Worm (Caenorhabditis elegans) whole organism, L3 larva: ENCODE data around the gene vit-3.

Experiments
- R02D3.7 ChIP-seq: fragments of 150-350 bp; optimal IDR thresholded peaks from 2 replicates; lab custom pipeline; 2014; ENCODE audit warnings: missing biosample characterization, missing genetic modification characterization
- ZK546.5 ChIP-seq: sonication (generic microtip); optimal IDR thresholded peaks from 2 replicates; lab custom pipeline; 2017; ENCODE audit warnings: missing biosample characterization, missing genetic modification characterization
- aly-2 ChIP-seq: fragments of 150-350 bp; optimal IDR thresholded peaks from 2 replicates; lab custom pipeline; 2014; ENCODE audit warnings: missing biosample characterization, missing genetic modification characterization
- ama-1 ChIP-seq: fragments of 150-350 bp; optimal IDR thresholded peaks from 2 replicates; lab custom pipeline; 2018
- ceh-16 ChIP-seq: sonication (generic microtip); optimal IDR thresholded peaks from 2 replicates; lab custom pipeline; 2017; ENCODE audit warnings: missing biosample characterization, missing genetic modification characterization
- ceh-28 ChIP-seq: fragments of 150-350 bp; optimal IDR thresholded peaks from 2 replicates; lab custom pipeline; 2014; ENCODE audit warnings: missing biosample characterization, missing genetic modification reagents, missing genetic modification characterization
- ceh-82 ChIP-seq: fragments of 150-350 bp; optimal IDR thresholded peaks from 2 replicates; lab custom pipeline; 2014; ENCODE audit warnings: missing biosample characterization, missing genetic modification characterization
- ceh-9 ChIP-seq: sonication (generic microtip); optimal IDR thresholded peaks from 2 replicates; lab custom pipeline; 2018; ENCODE audit warnings: missing biosample characterization, missing genetic modification characterization
- daf-12 ChIP-seq: fragments of 150-350 bp; optimal IDR thresholded peaks from 2 replicates; lab custom pipeline; 2014; ENCODE audit warnings: missing biosample characterization, missing genetic modification reagents, missing genetic modification characterization
- egl-27 ChIP-seq: sonication (generic microtip); optimal IDR thresholded peaks from 4 replicates; lab custom pipeline; 2017; ENCODE audit warnings: missing biosample characterization, missing genetic modification reagents, missing genetic modification characterization
- egl-5 ChIP-seq: fragments of 150-350 bp; optimal IDR thresholded peaks from 2 replicates; lab custom pipeline; 2017; ENCODE audit warnings: missing biosample characterization, missing genetic modification reagents, missing genetic modification characterization, inconsistent platforms
- elt-1 ChIP-seq: fragments of 150-350 bp; optimal IDR thresholded peaks from 2 replicates; lab custom pipeline; 2014; ENCODE audit warnings: missing biosample characterization, missing genetic modification characterization
- elt-2 ChIP-seq: sonication (generic microtip); optimal IDR thresholded peaks from 2 replicates; lab custom pipeline; 2016; ENCODE audit warnings: missing genetic modification reagents, mild to moderate bottlenecking, missing genetic modification characterization, missing compliant biosample characterization
- elt-3 ChIP-seq, 3 experiments: fragments of 150-350 bp in 1 of 3; sonication (generic microtip) in 2 of 3; optimal IDR thresholded peaks; 2 replicates in 2 of 3; 4 replicates in 1 of 3; lab custom pipeline; 2014 to 2017; ENCODE audit warnings: missing biosample characterization in 3 of 3, missing genetic modification characterization in 3 of 3
- eor-1 ChIP-seq, 2 experiments: fragments of 150-350 bp; optimal IDR thresholded peaks; 2 replicates each; lab custom pipeline; 2014 to 2018; ENCODE audit warnings: missing biosample characterization in 2 of 2, missing genetic modification characterization in 2 of 2
- fkh-10 ChIP-seq: sonication (generic microtip); optimal IDR thresholded peaks from 2 replicates; lab custom pipeline; 2017; ENCODE audit warnings: missing biosample characterization, missing genetic modification reagents, missing genetic modification characterization
- fkh-2 ChIP-seq: fragments of 150-350 bp; optimal IDR thresholded peaks from 2 replicates; lab custom pipeline; 2014; ENCODE audit warnings: missing biosample characterization, missing genetic modification reagents, missing genetic modification characterization
- hmg-11 ChIP-seq: sonication (generic microtip); optimal IDR thresholded peaks from 2 replicates; lab custom pipeline; 2016; ENCODE audit warnings: missing genetic modification characterization, missing compliant biosample characterization
- jun-1 ChIP-seq: fragments of 150-350 bp; optimal IDR thresholded peaks from 2 replicates; lab custom pipeline; 2014; ENCODE audit warnings: missing biosample characterization, missing genetic modification reagents, missing genetic modification characterization
- lin-15B ChIP-seq: fragments of 150-350 bp; optimal IDR thresholded peaks from 2 replicates; lab custom pipeline; 2014; ENCODE audit warnings: missing biosample characterization, missing genetic modification characterization
- lin-39 ChIP-seq: fragments of 150-350 bp; optimal IDR thresholded peaks from 2 replicates; lab custom pipeline; 2018; ENCODE audit warnings: missing biosample characterization, missing genetic modification reagents, missing genetic modification characterization
- lsy-12 ChIP-seq: sonication (generic microtip); optimal IDR thresholded peaks from 2 replicates; lab custom pipeline; 2016; ENCODE audit warnings: mild to moderate bottlenecking, missing genetic modification characterization, missing compliant biosample characterization
- mdl-1 ChIP-seq: fragments of 150-350 bp; optimal IDR thresholded peaks from 2 replicates; lab custom pipeline; 2014; ENCODE audit warnings: missing biosample characterization, missing genetic modification characterization
- mml-1 ChIP-seq: fragments of 150-350 bp; sonication (generic microtip); optimal IDR thresholded peaks from 3 replicates; lab custom pipeline; 2014; ENCODE audit warnings: missing biosample characterization, missing genetic modification characterization
- nfya-1 ChIP-seq: sonication (generic microtip); optimal IDR thresholded peaks from 2 replicates; lab custom pipeline; 2017; ENCODE audit warnings: missing genetic modification characterization, mild to moderate bottlenecking, missing compliant biosample characterization, antibody characterized with exemption, moderate library complexity; ENCODE audit not compliant: insufficient read depth
- nhr-11 ChIP-seq: fragments of 150-350 bp; optimal IDR thresholded peaks from 2 replicates; lab custom pipeline; 2014; ENCODE audit warnings: missing biosample characterization, missing genetic modification characterization
- nhr-12 ChIP-seq: fragments of 150-350 bp; optimal IDR thresholded peaks from 2 replicates; lab custom pipeline; 2014; ENCODE audit warnings: missing biosample characterization, missing genetic modification characterization
- nhr-23 ChIP-seq: fragments of 150-350 bp; optimal IDR thresholded peaks from 2 replicates; lab custom pipeline; 2014; ENCODE audit warnings: missing biosample characterization, missing genetic modification reagents, missing genetic modification characterization
- nhr-237 ChIP-seq: fragments of 150-350 bp; optimal IDR thresholded peaks from 2 replicates; lab custom pipeline; 2014; ENCODE audit warnings: missing biosample characterization, missing genetic modification characterization
- nhr-25 ChIP-seq: sonication (generic microtip); optimal IDR thresholded peaks from 2 replicates; lab custom pipeline; 2017; ENCODE audit warnings: missing biosample characterization, missing genetic modification characterization
- nhr-28 ChIP-seq: fragments of 150-350 bp; optimal IDR thresholded peaks from 2 replicates; lab custom pipeline; 2014; ENCODE audit warnings: missing biosample characterization, missing genetic modification characterization
- nhr-43 ChIP-seq: sonication (generic microtip); optimal IDR thresholded peaks from 2 replicates; lab custom pipeline; 2016; ENCODE audit warnings: mild to moderate bottlenecking, missing genetic modification characterization, missing compliant biosample characterization; ENCODE audit not compliant: poor library complexity, severe bottlenecking
- nhr-67 ChIP-seq: fragments of 150-350 bp; optimal IDR thresholded peaks from 2 replicates; lab custom pipeline; 2014; ENCODE audit warnings: missing biosample characterization, missing genetic modification characterization
- nhr-76 ChIP-seq: fragments of 150-350 bp; sonication (generic microtip); optimal IDR thresholded peaks from 5 replicates; lab custom pipeline; 2014; ENCODE audit warnings: missing biosample characterization, missing genetic modification characterization
- nhr-77 ChIP-seq: fragments of 150-350 bp; optimal IDR thresholded peaks from 2 replicates; lab custom pipeline; 2014; ENCODE audit warnings: missing biosample characterization, missing genetic modification characterization
- pha-4 ChIP-seq: fragments of 150-350 bp; optimal IDR thresholded peaks from 2 replicates; lab custom pipeline; 2014; ENCODE audit warnings: missing biosample characterization, missing genetic modification reagents, missing genetic modification characterization
- pqm-1 ChIP-seq: fragments of 150-350 bp; optimal IDR thresholded peaks from 2 replicates; lab custom pipeline; 2017; ENCODE audit warnings: missing biosample characterization, missing genetic modification characterization, inconsistent platforms
- sea-2 ChIP-seq: fragments of 150-350 bp; sonication (generic microtip); optimal IDR thresholded peaks from 4 replicates; lab custom pipeline; 2014; ENCODE audit warnings: missing biosample characterization, missing genetic modification reagents, missing genetic modification characterization
- skn-1 ChIP-seq: fragments of 150-350 bp; optimal IDR thresholded peaks from 2 replicates; lab custom pipeline; 2014; ENCODE audit warnings: missing biosample characterization, missing genetic modification characterization
- snpc-4 ChIP-seq: fragments of 150-350 bp; optimal IDR thresholded peaks from 2 replicates; lab custom pipeline; 2014; ENCODE audit warnings: missing biosample characterization, missing genetic modification characterization
- tbx-2 ChIP-seq: sonication (generic microtip); optimal IDR thresholded peaks from 2 replicates; lab custom pipeline; 2016; ENCODE audit warnings: mild to moderate bottlenecking, missing genetic modification characterization, missing compliant biosample characterization
- unc-39 ChIP-seq: sonication (generic microtip); optimal IDR thresholded peaks from 4 replicates; lab custom pipeline; 2017; ENCODE audit warnings: missing biosample characterization, missing genetic modification characterization
- unc-62 ChIP-seq: fragments of 150-350 bp; sonication (generic microtip); optimal IDR thresholded peaks from 4 replicates; lab custom pipeline; 2014; ENCODE audit warnings: missing biosample characterization, missing genetic modification reagents, missing genetic modification characterization
- zag-1 ChIP-seq: fragments of 150-350 bp; optimal IDR thresholded peaks from 2 replicates; lab custom pipeline; 2014; ENCODE audit warnings: missing biosample characterization, missing genetic modification characterization
- ztf-11 ChIP-seq: fragments of 150-350 bp; optimal IDR thresholded peaks from 2 replicates; lab custom pipeline; 2014; ENCODE audit warnings: missing biosample characterization, missing genetic modification characterization
- ztf-4 ChIP-seq: fragments of 150-350 bp; optimal IDR thresholded peaks from 2 replicates; lab custom pipeline; 2014; ENCODE audit warnings: missing biosample characterization, missing genetic modification characterization

vit-3 gene

ce11 chrX:3611042-3611623, 38.8 kb upstream of the vit-3 start, which contains the start of gene C18B2.5:
TSS of gene C18B2.5 (minus strand) at chrX:3611092.
- TF ChIP-seq nfya-1 (peak; percentile 9), pha-4 (tag; lab: Kevin White, UChicago) (peak; percentile 34), pqm-1 (tag; lab: Kevin White, UChicago) (peak; percentile 77), elt-2 (tag; lab: Kevin White, UChicago) (peak; percentile 84), lsy-12 (tag; lab: Kevin White, UChicago) (no peak), nhr-76 (tag; lab: Kevin White, UChicago) (no peak), R02D3.7 (tag; lab: Kevin White, UChicago) (no peak), nhr-12 (tag; lab: Kevin White, UChicago) (no peak), egl-5 (no peak), nhr-67 (tag; lab: Kevin White, UChicago) (no peak), lin-15B (tag; lab: Kevin White, UChicago) (no peak)
- TF ChIP-seq, all 47 proteins: peak for 4

- TF ChIP-seq fkh-10 (no peak), eor-1 (tag; optimal IDR thresholded peaks at IDR 0.05; lab: Kevin White, UChicago) (no peak), nhr-25 (tag; lab: Kevin White, UChicago) (no peak), nhr-12 (tag; lab: Kevin White, UChicago) (no peak), snpc-4 (tag; lab: Kevin White, UChicago) (no peak), nhr-28 (tag; lab: Kevin White, UChicago) (no peak), elt-2 (tag; lab: Kevin White, UChicago) (no peak), nfya-1 (no peak), zag-1 (tag; lab: Kevin White, UChicago) (no peak), nhr-43 (tag; lab: Kevin White, UChicago) (no peak), lin-15B (tag; lab: Kevin White, UChicago) (no peak), unc-39 (tag; lab: Kevin White, UChicago) (no peak)
Observed at ce11 chrX:3610442-3610841, 38.1 kb upstream of the vit-3 start.

DNA sequence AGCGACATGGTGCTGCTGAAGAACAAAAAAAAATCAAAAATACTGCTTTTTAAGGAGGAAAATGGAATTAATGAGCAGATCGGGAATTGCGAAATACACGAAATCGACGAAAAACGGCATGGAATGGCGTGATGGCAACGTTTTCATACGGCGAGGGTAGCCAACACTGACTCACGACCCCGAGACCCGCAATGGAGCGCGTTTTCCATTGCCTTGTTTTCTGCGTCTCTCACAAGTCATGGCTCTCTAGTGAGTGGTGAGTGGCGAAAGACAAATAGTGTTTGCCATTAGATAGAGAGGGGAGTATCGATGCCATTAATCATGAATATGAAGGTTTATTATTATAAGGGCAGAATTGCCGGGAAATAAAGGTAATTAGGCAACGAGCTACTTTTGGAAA, 33.4 kb upstream of the vit-3 start, which contains the start of gene C18B2.4:
Gene C18B2.4, minus strand, starts transcription at position 15 of the 400 bp plus-strand sequence.
- TF ChIP-seq nhr-12 (tag; lab: Kevin White, UChicago): no peak
- no peak for TF ChIP-seq aly-2 (tag; lab: Kevin White, UChicago)
- no peak for TF ChIP-seq mdl-1 (tag; lab: Kevin White, UChicago)
- no peak for TF ChIP-seq fkh-10
- TF ChIP-seq ceh-82: no peak
- TF ChIP-seq fkh-2 (tag; lab: Kevin White, UChicago): no peak
- TF ChIP-seq skn-1: peak; percentile 8
- TF ChIP-seq ceh-28 (tag; lab: Kevin White, UChicago): peak; percentile 38
- TF ChIP-seq elt-2 (tag; lab: Kevin White, UChicago): peak; percentile 79
- no peak for TF ChIP-seq sea-2 (GFP tag; lab: Kevin White, UChicago)
- TF ChIP-seq lin-15B (tag; lab: Kevin White, UChicago): peak; percentile 79
- TF ChIP-seq egl-5: peak; percentile 72
- peak; percentile 64 for TF ChIP-seq nhr-43 (tag; lab: Kevin White, UChicago)
- TF ChIP-seq zag-1 (tag; lab: Kevin White, UChicago): no peak
- no peak for TF ChIP-seq unc-39 (tag; lab: Kevin White, UChicago)
- TF ChIP-seq nhr-25 (tag; lab: Kevin White, UChicago): peak; percentile 65
- no peak for TF ChIP-seq R02D3.7 (tag; lab: Kevin White, UChicago)
- no peak for TF ChIP-seq nhr-76 (tag; lab: Kevin White, UChicago)
- TF ChIP-seq snpc-4 (tag; lab: Kevin White, UChicago): peak; percentile 35
- TF ChIP-seq ZK546.5: no peak
- TF ChIP-seq ama-1 (lab: Kevin White, UChicago): peak; percentile 21
- no peak for TF ChIP-seq ceh-9
- peak; percentile 71 for TF ChIP-seq hmg-11 (tag; lab: Kevin White, UChicago)
- no peak for TF ChIP-seq nhr-67 (tag; lab: Kevin White, UChicago)
- TF ChIP-seq nhr-28 (tag; lab: Kevin White, UChicago): no peak
- TF ChIP-seq eor-1 (tag; optimal IDR thresholded peaks at IDR 0.05; lab: Kevin White, UChicago): no peak
- TF ChIP-seq elt-1 (tag; lab: Kevin White, UChicago): no peak
- TF ChIP-seq pqm-1 (tag; lab: Kevin White, UChicago): peak; percentile 74
- TF ChIP-seq egl-27: peak; percentile 24
- TF ChIP-seq jun-1: peak; percentile 83
- TF ChIP-seq nhr-237 (tag; lab: Kevin White, UChicago): no peak
- no peak for TF ChIP-seq nhr-11
- no peak for TF ChIP-seq unc-62 (GFP tag; lab: Kevin White, UChicago)
- TF ChIP-seq tbx-2 (tag; lab: Kevin White, UChicago): no peak
- TF ChIP-seq lsy-12 (tag; lab: Kevin White, UChicago): peak; percentile 54
- no peak for TF ChIP-seq mml-1 (tag; lab: Kevin White, UChicago)
- TF ChIP-seq ceh-16 (tag; lab: Kevin White, UChicago): no peak
- no peak for TF ChIP-seq nhr-77 (tag; lab: Kevin White, UChicago)
- TF ChIP-seq ztf-11: no peak
- peak; percentile 88 for TF ChIP-seq pha-4 (tag; lab: Kevin White, UChicago)
- TF ChIP-seq lin-39: peak; percentile 96
- TF ChIP-seq ztf-4 (tag; lab: Kevin White, UChicago): no peak
- TF ChIP-seq elt-3 (tag; optimal IDR thresholded peaks at IDR 0.05; lab: Kevin White, UChicago): peak in 1 of 3 experiments; percentile 25
- TF ChIP-seq daf-12: no peak
- TF ChIP-seq nhr-23 (tag; lab: Kevin White, UChicago): no peak
